Worm (Caenorhabditis elegans): Measurements from ENCODE around the gene C30B5.17.

DNA sequence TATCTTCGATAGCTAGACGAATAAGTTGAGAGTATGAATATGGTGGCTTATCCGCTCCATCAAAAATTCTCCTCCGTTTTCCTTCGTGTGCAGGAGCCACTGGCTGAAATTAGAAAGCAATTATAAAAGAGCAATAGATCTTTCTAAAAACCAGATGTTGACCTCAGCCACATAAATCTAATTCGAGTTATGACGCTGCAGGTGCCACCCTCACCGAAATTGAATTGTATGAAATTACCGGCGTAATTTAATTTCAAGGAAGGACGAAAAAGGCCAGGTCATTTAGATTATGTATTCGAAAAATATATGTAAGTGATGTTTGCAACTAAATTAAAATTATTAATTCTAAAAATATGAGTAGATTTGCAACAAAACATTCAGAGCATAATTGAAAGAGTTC is 12.0 kb downstream of the C30B5.17 start:
- TF ChIP-seq egl-27 (tag; optimal IDR thresholded peaks at IDR 0.05) (no peak), snpc-4 (tag; optimal IDR thresholded peaks at IDR 0.05) (no peak), F13H6.1 (tag; optimal IDR thresholded peaks at IDR 0.05) (no peak), unc-55 (GFP tag; optimal IDR thresholded peaks at IDR 0.05) (no peak), elt-1 (tag; optimal IDR thresholded peaks at IDR 0.05) (no peak), nhr-25 (tag; optimal IDR thresholded peaks at IDR 0.05) (no peak), crh-2 (tag; optimal IDR thresholded peaks at IDR 0.05) (no peak), elt-3 (tag; optimal IDR thresholded peaks at IDR 0.05) (no peak), nhr-77 (tag; optimal IDR thresholded peaks at IDR 0.05) (no peak), ceh-16 (tag; optimal IDR thresholded peaks at IDR 0.05) (no peak), zag-1 (tag; optimal IDR thresholded peaks at IDR 0.05) (no peak), Y55F3AM.14 (GFP tag; optimal IDR thresholded peaks at IDR 0.05) (no peak), nhr-237 (tag; optimal IDR thresholded peaks at IDR 0.05) (no peak)
